Worm (Caenorhabditis elegans) whole organism, L3 larva: ENCODE data around the gene his-71.

Experiments
- R02D3.7 ChIP-seq: fragments of 150-350 bp; optimal IDR thresholded peaks from 2 replicates; lab custom pipeline; 2014; ENCODE audit warnings: missing biosample characterization, missing genetic modification characterization
- aly-2 ChIP-seq: fragments of 150-350 bp; optimal IDR thresholded peaks from 2 replicates; lab custom pipeline; 2014; ENCODE audit warnings: missing biosample characterization, missing genetic modification characterization
- ama-1 ChIP-seq: fragments of 150-350 bp; optimal IDR thresholded peaks from 2 replicates; lab custom pipeline; 2018
- ceh-16 ChIP-seq: sonication (generic microtip); optimal IDR thresholded peaks from 2 replicates; lab custom pipeline; 2017; ENCODE audit warnings: missing biosample characterization, missing genetic modification characterization
- ceh-28 ChIP-seq: fragments of 150-350 bp; optimal IDR thresholded peaks from 2 replicates; lab custom pipeline; 2014; ENCODE audit warnings: missing biosample characterization, missing genetic modification reagents, missing genetic modification characterization
- ceh-82 ChIP-seq: fragments of 150-350 bp; optimal IDR thresholded peaks from 2 replicates; lab custom pipeline; 2014; ENCODE audit warnings: missing biosample characterization, missing genetic modification characterization
- ceh-9 ChIP-seq: sonication (generic microtip); optimal IDR thresholded peaks from 2 replicates; lab custom pipeline; 2018; ENCODE audit warnings: missing biosample characterization, missing genetic modification characterization
- daf-12 ChIP-seq: fragments of 150-350 bp; optimal IDR thresholded peaks from 2 replicates; lab custom pipeline; 2014; ENCODE audit warnings: missing biosample characterization, missing genetic modification reagents, missing genetic modification characterization
- egl-27 ChIP-seq: sonication (generic microtip); optimal IDR thresholded peaks from 4 replicates; lab custom pipeline; 2017; ENCODE audit warnings: missing biosample characterization, missing genetic modification reagents, missing genetic modification characterization
- egl-5 ChIP-seq: fragments of 150-350 bp; optimal IDR thresholded peaks from 2 replicates; lab custom pipeline; 2017; ENCODE audit warnings: missing biosample characterization, missing genetic modification reagents, missing genetic modification characterization, inconsistent platforms
- elt-1 ChIP-seq: fragments of 150-350 bp; optimal IDR thresholded peaks from 2 replicates; lab custom pipeline; 2014; ENCODE audit warnings: missing biosample characterization, missing genetic modification characterization
- elt-2 ChIP-seq: sonication (generic microtip); optimal IDR thresholded peaks from 2 replicates; lab custom pipeline; 2016; ENCODE audit warnings: missing genetic modification reagents, mild to moderate bottlenecking, missing genetic modification characterization, missing compliant biosample characterization
- elt-3 ChIP-seq, 3 experiments: fragments of 150-350 bp in 1 of 3; sonication (generic microtip) in 2 of 3; optimal IDR thresholded peaks; 2 replicates in 2 of 3; 4 replicates in 1 of 3; lab custom pipeline; 2014 to 2017; ENCODE audit warnings: missing biosample characterization in 3 of 3, missing genetic modification characterization in 3 of 3
- eor-1 ChIP-seq, 2 experiments: fragments of 150-350 bp; optimal IDR thresholded peaks; 2 replicates each; lab custom pipeline; 2014 to 2018; ENCODE audit warnings: missing biosample characterization in 2 of 2, missing genetic modification characterization in 2 of 2
- fkh-10 ChIP-seq: sonication (generic microtip); optimal IDR thresholded peaks from 2 replicates; lab custom pipeline; 2017; ENCODE audit warnings: missing biosample characterization, missing genetic modification reagents, missing genetic modification characterization
- fkh-2 ChIP-seq: fragments of 150-350 bp; optimal IDR thresholded peaks from 2 replicates; lab custom pipeline; 2014; ENCODE audit warnings: missing biosample characterization, missing genetic modification reagents, missing genetic modification characterization
- fos-1 ChIP-seq: fragments of 150-350 bp; optimal IDR thresholded peaks from 2 replicates; lab custom pipeline; 2014; ENCODE audit warnings: missing biosample characterization, missing genetic modification characterization
- hmg-11 ChIP-seq: sonication (generic microtip); optimal IDR thresholded peaks from 2 replicates; lab custom pipeline; 2016; ENCODE audit warnings: missing genetic modification characterization, missing compliant biosample characterization
- jun-1 ChIP-seq: fragments of 150-350 bp; optimal IDR thresholded peaks from 2 replicates; lab custom pipeline; 2014; ENCODE audit warnings: missing biosample characterization, missing genetic modification reagents, missing genetic modification characterization
- lin-15B ChIP-seq: fragments of 150-350 bp; optimal IDR thresholded peaks from 2 replicates; lab custom pipeline; 2014; ENCODE audit warnings: missing biosample characterization, missing genetic modification characterization
- lin-39 ChIP-seq: fragments of 150-350 bp; optimal IDR thresholded peaks from 2 replicates; lab custom pipeline; 2018; ENCODE audit warnings: missing biosample characterization, missing genetic modification reagents, missing genetic modification characterization
- lsy-12 ChIP-seq: sonication (generic microtip); optimal IDR thresholded peaks from 2 replicates; lab custom pipeline; 2016; ENCODE audit warnings: mild to moderate bottlenecking, missing genetic modification characterization, missing compliant biosample characterization
- mdl-1 ChIP-seq: fragments of 150-350 bp; optimal IDR thresholded peaks from 2 replicates; lab custom pipeline; 2014; ENCODE audit warnings: missing biosample characterization, missing genetic modification characterization
- mml-1 ChIP-seq: fragments of 150-350 bp; sonication (generic microtip); optimal IDR thresholded peaks from 3 replicates; lab custom pipeline; 2014; ENCODE audit warnings: missing biosample characterization, missing genetic modification characterization
- nfya-1 ChIP-seq: sonication (generic microtip); optimal IDR thresholded peaks from 2 replicates; lab custom pipeline; 2017; ENCODE audit warnings: missing genetic modification characterization, mild to moderate bottlenecking, missing compliant biosample characterization, antibody characterized with exemption, moderate library complexity; ENCODE audit not compliant: insufficient read depth
- nhr-11 ChIP-seq: fragments of 150-350 bp; optimal IDR thresholded peaks from 2 replicates; lab custom pipeline; 2014; ENCODE audit warnings: missing biosample characterization, missing genetic modification characterization
- nhr-12 ChIP-seq: fragments of 150-350 bp; optimal IDR thresholded peaks from 2 replicates; lab custom pipeline; 2014; ENCODE audit warnings: missing biosample characterization, missing genetic modification characterization
- nhr-23 ChIP-seq: fragments of 150-350 bp; optimal IDR thresholded peaks from 2 replicates; lab custom pipeline; 2014; ENCODE audit warnings: missing biosample characterization, missing genetic modification reagents, missing genetic modification characterization
- nhr-237 ChIP-seq: fragments of 150-350 bp; optimal IDR thresholded peaks from 2 replicates; lab custom pipeline; 2014; ENCODE audit warnings: missing biosample characterization, missing genetic modification characterization
- nhr-25 ChIP-seq: sonication (generic microtip); optimal IDR thresholded peaks from 2 replicates; lab custom pipeline; 2017; ENCODE audit warnings: missing biosample characterization, missing genetic modification characterization
- nhr-28 ChIP-seq: fragments of 150-350 bp; optimal IDR thresholded peaks from 2 replicates; lab custom pipeline; 2014; ENCODE audit warnings: missing biosample characterization, missing genetic modification characterization
- nhr-43 ChIP-seq: sonication (generic microtip); optimal IDR thresholded peaks from 2 replicates; lab custom pipeline; 2016; ENCODE audit warnings: mild to moderate bottlenecking, missing genetic modification characterization, missing compliant biosample characterization; ENCODE audit not compliant: poor library complexity, severe bottlenecking
- nhr-67 ChIP-seq: fragments of 150-350 bp; optimal IDR thresholded peaks from 2 replicates; lab custom pipeline; 2014; ENCODE audit warnings: missing biosample characterization, missing genetic modification characterization
- nhr-77 ChIP-seq: fragments of 150-350 bp; optimal IDR thresholded peaks from 2 replicates; lab custom pipeline; 2014; ENCODE audit warnings: missing biosample characterization, missing genetic modification characterization
- pha-4 ChIP-seq: fragments of 150-350 bp; optimal IDR thresholded peaks from 2 replicates; lab custom pipeline; 2014; ENCODE audit warnings: missing biosample characterization, missing genetic modification reagents, missing genetic modification characterization
- pqm-1 ChIP-seq: fragments of 150-350 bp; optimal IDR thresholded peaks from 2 replicates; lab custom pipeline; 2017; ENCODE audit warnings: missing biosample characterization, missing genetic modification characterization, inconsistent platforms
- sea-2 ChIP-seq: fragments of 150-350 bp; sonication (generic microtip); optimal IDR thresholded peaks from 4 replicates; lab custom pipeline; 2014; ENCODE audit warnings: missing biosample characterization, missing genetic modification reagents, missing genetic modification characterization
- skn-1 ChIP-seq: fragments of 150-350 bp; optimal IDR thresholded peaks from 2 replicates; lab custom pipeline; 2014; ENCODE audit warnings: missing biosample characterization, missing genetic modification characterization
- snpc-4 ChIP-seq: fragments of 150-350 bp; optimal IDR thresholded peaks from 2 replicates; lab custom pipeline; 2014; ENCODE audit warnings: missing biosample characterization, missing genetic modification characterization
- tbx-2 ChIP-seq: sonication (generic microtip); optimal IDR thresholded peaks from 2 replicates; lab custom pipeline; 2016; ENCODE audit warnings: mild to moderate bottlenecking, missing genetic modification characterization, missing compliant biosample characterization
- unc-39 ChIP-seq: sonication (generic microtip); optimal IDR thresholded peaks from 4 replicates; lab custom pipeline; 2017; ENCODE audit warnings: missing biosample characterization, missing genetic modification characterization
- unc-62 ChIP-seq: fragments of 150-350 bp; sonication (generic microtip); optimal IDR thresholded peaks from 4 replicates; lab custom pipeline; 2014; ENCODE audit warnings: missing biosample characterization, missing genetic modification reagents, missing genetic modification characterization
- zag-1 ChIP-seq: fragments of 150-350 bp; optimal IDR thresholded peaks from 2 replicates; lab custom pipeline; 2014; ENCODE audit warnings: missing biosample characterization, missing genetic modification characterization
- ztf-4 ChIP-seq: fragments of 150-350 bp; optimal IDR thresholded peaks from 2 replicates; lab custom pipeline; 2014; ENCODE audit warnings: missing biosample characterization, missing genetic modification characterization

his-71 gene

ce11 chrX:8027509-8027908 lies 45.6 kb upstream of the his-71 start:
- no peak for TF ChIP-seq ceh-82
- TF ChIP-seq fkh-10 (GFP tag; lab: Kevin White, UChicago): no peak
- no peak for TF ChIP-seq tbx-2 (tag; lab: Kevin White, UChicago)
- TF ChIP-seq nhr-237 (tag; lab: Kevin White, UChicago): no peak
- no peak for TF ChIP-seq aly-2 (tag; lab: Kevin White, UChicago)
- no peak for TF ChIP-seq daf-12 (tag; lab: Kevin White, UChicago)
- no peak for TF ChIP-seq R02D3.7 (tag; lab: Kevin White, UChicago)
- no peak for TF ChIP-seq ztf-4 (tag; lab: Kevin White, UChicago)

ce11 chrX:8026709-8027108 lies 44.8 kb upstream of the his-71 start:
- TF ChIP-seq pha-4 (tag; lab: Kevin White, UChicago) (peak; percentile 37), elt-2 (tag; lab: Kevin White, UChicago) (peak; percentile 37), nhr-43 (tag; lab: Kevin White, UChicago) (peak; percentile 35), nfya-1 (tag; lab: Kevin White, UChicago) (peak; percentile 13), fkh-2 (tag; lab: Kevin White, UChicago) (no peak), tbx-2 (tag; lab: Kevin White, UChicago) (no peak), unc-62 (GFP tag; lab: Kevin White, UChicago) (no peak), elt-1 (tag; lab: Kevin White, UChicago) (no peak), lin-15B (tag; lab: Kevin White, UChicago) (no peak), jun-1 (tag; lab: Kevin White, UChicago) (no peak), egl-5 (tag; lab: Kevin White, UChicago) (no peak), nhr-23 (peak; percentile 2), egl-27 (no peak), ceh-28 (no peak)
- TF ChIP-seq, all 47 proteins: peak for 5

ce11 chrX:8022728-8023127 lies 40.9 kb upstream of the his-71 start:
- TF ChIP-seq nhr-77 (tag; lab: Kevin White, UChicago): no peak
- TF ChIP-seq nfya-1 (tag; lab: Kevin White, UChicago): no peak
- peak; percentile 79 for TF ChIP-seq pqm-1 (tag; lab: Kevin White, UChicago)
- no peak for TF ChIP-seq sea-2 (GFP tag; lab: Kevin White, UChicago)
- TF ChIP-seq nhr-237 (tag; lab: Kevin White, UChicago): no peak
- TF ChIP-seq ceh-28: no peak
- peak; percentile 73 for TF ChIP-seq jun-1 (tag; lab: Kevin White, UChicago)
- no peak for TF ChIP-seq skn-1
- peak; percentile 54 for TF ChIP-seq pha-4 (tag; lab: Kevin White, UChicago)
- no peak for TF ChIP-seq fos-1 (tag; lab: Kevin White, UChicago)
- TF ChIP-seq elt-2 (tag; lab: Kevin White, UChicago): peak; percentile 86
- TF ChIP-seq egl-27: no peak

ce11 chrX:8021609-8022008 lies 39.7 kb upstream of the his-71 start:
- TF ChIP-seq tbx-2 (tag; lab: Kevin White, UChicago) (peak; percentile 40), nhr-237 (tag; lab: Kevin White, UChicago) (no peak), mdl-1 (peak; percentile 64), nhr-12 (tag; lab: Kevin White, UChicago) (no peak), snpc-4 (peak; percentile 34), mml-1 (tag; lab: Kevin White, UChicago) (no peak), nhr-77 (tag; lab: Kevin White, UChicago) (no peak), daf-12 (tag; lab: Kevin White, UChicago) (no peak), pha-4 (tag; lab: Kevin White, UChicago) (peak; percentile 55), lin-15B (tag; lab: Kevin White, UChicago) (peak; percentile 28), nhr-67 (tag; lab: Kevin White, UChicago) (no peak), nhr-23 (no peak), nhr-43 (tag; lab: Kevin White, UChicago) (no peak), ceh-28 (no peak), ceh-16 (tag; lab: Kevin White, UChicago) (no peak), elt-1 (tag; lab: Kevin White, UChicago) (no peak), R02D3.7 (tag; lab: Kevin White, UChicago) (no peak), nhr-11 (tag; lab: Kevin White, UChicago) (peak; percentile 61), egl-27 (peak; percentile 9), zag-1 (no peak), unc-39 (tag; lab: Kevin White, UChicago) (no peak), lsy-12 (peak; percentile 72), lin-39 (tag; lab: Kevin White, UChicago) (peak; percentile 95), nhr-28 (no peak), unc-62 (GFP tag; lab: Kevin White, UChicago) (peak; percentile 80), elt-2 (tag; lab: Kevin White, UChicago) (peak; percentile 9), sea-2 (GFP tag; lab: Kevin White, UChicago) (no peak), eor-1 (tag; optimal IDR thresholded peaks at IDR 0.05; lab: Kevin White, UChicago) (no peak), nhr-25 (tag; lab: Kevin White, UChicago) (no peak), elt-3 (tag; optimal IDR thresholded peaks at IDR 0.05; lab: Kevin White, UChicago) (no peak), fos-1 (tag; lab: Kevin White, UChicago) (no peak), fkh-2 (tag; lab: Kevin White, UChicago) (no peak), ceh-9 (tag; lab: Kevin White, UChicago) (no peak), jun-1 (tag; lab: Kevin White, UChicago) (peak; percentile 30), hmg-11 (tag; lab: Kevin White, UChicago) (peak; percentile 65), ama-1 (lab: Kevin White, UChicago) (peak; percentile 49), aly-2 (tag; lab: Kevin White, UChicago) (no peak)
